Fruit fly (Drosophila melanogaster) whole organism, embryonic: Measurements from ENCODE around the gene Dad1.

Source experiments
- B-H1 ChIP-seq: fragments of 200-800 bp; sonication (Bioruptor generic); IDR thresholded peaks from 3 replicates; pipeline ENCODE4 v1.3.6; 2022; ENCODE audit warnings: missing biosample characterization, missing genetic modification characterization
- Blimp-1 ChIP-seq: fragments of 200-800 bp; sonication (Bioruptor generic); optimal IDR thresholded peaks from 3 replicates; lab custom pipeline; 2018; ENCODE audit warnings: missing biosample characterization, missing genetic modification characterization, mild to moderate bottlenecking, moderate library complexity, missing genetic modification reagents
- CG13894 ChIP-seq: fragments of 200-800 bp; sonication (Bioruptor generic); optimal IDR thresholded peaks from 3 replicates; lab custom pipeline; 2018; ENCODE audit warnings: missing biosample characterization, mild to moderate bottlenecking, missing genetic modification characterization, moderate library complexity
- CG14014 ChIP-seq: fragments of 200-800 bp; sonication (Bioruptor generic); IDR thresholded peaks from 2 replicates; pipeline ENCODE4 v1.3.6; 2022; ENCODE audit warnings: missing biosample characterization, missing genetic modification characterization
- CG15696 ChIP-seq: fragments of 200-800 bp; sonication (Bioruptor generic); optimal IDR thresholded peaks from 2 replicates; lab custom pipeline; 2019; ENCODE audit warnings: missing biosample characterization, mild to moderate bottlenecking, missing genetic modification characterization, moderate library complexity
- CG16815 ChIP-seq: fragments of 200-800 bp; sonication (Bioruptor generic); optimal IDR thresholded peaks from 3 replicates; lab custom pipeline; 2017; ENCODE audit warnings: missing biosample characterization, mild to moderate bottlenecking, missing genetic modification characterization
- CG17186 ChIP-seq: fragments of 200-800 bp; sonication (Bioruptor generic); optimal IDR thresholded peaks from 3 replicates; lab custom pipeline; 2017; ENCODE audit warnings: missing biosample characterization, missing genetic modification reagents, missing genetic modification characterization
- CG17328 ChIP-seq: fragments of 200-800 bp; sonication (Bioruptor generic); IDR thresholded peaks from 2 replicates; pipeline ENCODE4 v1.3.6; 2022; ENCODE audit warnings: missing biosample characterization, missing genetic modification characterization
- CG18619 ChIP-seq: fragments of 200-800 bp; sonication (Bioruptor generic); optimal IDR thresholded peaks from 3 replicates; lab custom pipeline; 2017; ENCODE audit warnings: missing biosample characterization, mild to moderate bottlenecking, missing genetic modification characterization
- CG31388 ChIP-seq: fragments of 200-800 bp; sonication (Bioruptor generic); optimal IDR thresholded peaks from 2 replicates; lab custom pipeline; 2016; ENCODE audit warnings: missing biosample characterization, missing genetic modification characterization
- CG31441 ChIP-seq: fragments of 200-800 bp; sonication (Bioruptor generic); IDR thresholded peaks from 2 replicates; pipeline ENCODE4 v1.3.6; 2022; ENCODE audit warnings: missing biosample characterization, missing genetic modification characterization
- CG32767 ChIP-seq: fragments of 200-800 bp; sonication (Bioruptor generic); IDR thresholded peaks from 2 replicates; pipeline ENCODE4 v1.3.6; 2022; ENCODE audit warnings: missing biosample characterization, missing genetic modification characterization
- CG3838 ChIP-seq: fragments of 200-800 bp; sonication (Bioruptor generic); optimal IDR thresholded peaks from 3 replicates; lab custom pipeline; 2016; ENCODE audit warnings: missing biosample characterization, missing genetic modification characterization
- CG42726 ChIP-seq: fragments of 200-800 bp; sonication (Bioruptor generic); IDR thresholded peaks from 2 replicates; pipeline ENCODE4 v1.3.6; 2022; ENCODE audit warnings: missing biosample characterization, missing genetic modification characterization; ENCODE audit not compliant: partially characterized antibody
- CG4424 ChIP-seq: fragments of 200-800 bp; sonication (Bioruptor generic); optimal IDR thresholded peaks from 3 replicates; lab custom pipeline; 2016; ENCODE audit warnings: missing biosample characterization, missing genetic modification characterization
- CG8944 ChIP-seq: fragments of 200-800 bp; sonication (Bioruptor generic); optimal IDR thresholded peaks from 3 replicates; lab custom pipeline; 2016; ENCODE audit warnings: missing biosample characterization, missing genetic modification characterization
- D19A ChIP-seq: fragments of 200-800 bp; optimal IDR thresholded peaks from 3 replicates; lab custom pipeline; 2019; ENCODE audit warnings: missing biosample characterization, mild to moderate bottlenecking, missing genetic modification characterization, moderate library complexity
- Fer3 ChIP-seq: fragments of 200-800 bp; sonication (Bioruptor generic); optimal IDR thresholded peaks from 2 replicates; lab custom pipeline; 2018; ENCODE audit warnings: missing biosample characterization, mild to moderate bottlenecking, missing genetic modification characterization, moderate library complexity
- HmgD ChIP-seq: fragments of 200-800 bp; sonication (Bioruptor generic); optimal IDR thresholded peaks from 3 replicates; lab custom pipeline; 2016; ENCODE audit warnings: missing biosample characterization, missing genetic modification characterization
- Hmx ChIP-seq: fragments of 200-800 bp; sonication (Bioruptor generic); optimal IDR thresholded peaks from 2 replicates; lab custom pipeline; 2016; ENCODE audit warnings: missing biosample characterization, missing genetic modification characterization
- Hr39 ChIP-seq: fragments of >200 bp; optimal IDR thresholded peaks from 2 replicates; lab custom pipeline; 2017
- Jarid2 ChIP-seq: fragments of 200-800 bp; sonication (Bioruptor generic); optimal IDR thresholded peaks from 3 replicates; lab custom pipeline; 2017; ENCODE audit warnings: mild to moderate bottlenecking, missing biosample characterization, missing genetic modification reagents, missing genetic modification characterization
- NK7.1 ChIP-seq: fragments of 200-800 bp; sonication (Bioruptor generic); optimal IDR thresholded peaks from 3 replicates; lab custom pipeline; 2016; ENCODE audit warnings: missing biosample characterization, missing genetic modification characterization
- Poxn ChIP-seq: fragments of 200-800 bp; sonication (Bioruptor generic); IDR thresholded peaks from 2 replicates; pipeline ENCODE4 v1.3.6; 2022; ENCODE audit warnings: missing biosample characterization, missing genetic modification characterization
- Xrp1 ChIP-seq: fragments of 200-800 bp; sonication (Bioruptor generic); IDR thresholded peaks from 2 replicates; pipeline ENCODE4 v1.3.6; 2022; ENCODE audit warnings: missing biosample characterization, missing genetic modification characterization
- az2 ChIP-seq: fragments of 200-800 bp; sonication (Bioruptor generic); optimal IDR thresholded peaks from 3 replicates; lab custom pipeline; 2016; ENCODE audit warnings: missing biosample characterization, missing genetic modification characterization
- bowl ChIP-seq: fragments of 200-800 bp; sonication (Bioruptor generic); IDR thresholded peaks from 2 replicates; pipeline ENCODE4 v1.3.6; 2022; ENCODE audit warnings: missing biosample characterization, missing genetic modification characterization
- crp ChIP-seq, 2 experiments: fragments of 200-800 bp; sonication (Bioruptor generic); optimal IDR thresholded peaks; 2 replicates in 1 of 2; 3 replicates in 1 of 2; lab custom pipeline; 2017; ENCODE audit warnings: missing biosample characterization in 2 of 2, missing genetic modification characterization in 2 of 2, mild to moderate bottlenecking in 1 of 2, moderate library complexity in 1 of 2
- cwo ChIP-seq: fragments of 200-800 bp; sonication (Bioruptor generic); optimal IDR thresholded peaks from 3 replicates; lab custom pipeline; 2017; ENCODE audit warnings: missing biosample characterization, missing genetic modification characterization, mild to moderate bottlenecking, moderate library complexity, missing genetic modification reagents
- dimm ChIP-seq: fragments of 200-800 bp; sonication (Bioruptor generic); IDR thresholded peaks from 2 replicates; pipeline ENCODE4 v1.3.6; 2022; ENCODE audit warnings: missing biosample characterization, missing genetic modification characterization
- disco-r ChIP-seq: fragments of 200-800 bp; sonication (Bioruptor generic); optimal IDR thresholded peaks from 2 replicates; lab custom pipeline; 2016; ENCODE audit warnings: missing biosample characterization, missing genetic modification characterization
- dmrt11E ChIP-seq: fragments of 200-800 bp; sonication (Bioruptor generic); optimal IDR thresholded peaks from 3 replicates; lab custom pipeline; 2018; ENCODE audit warnings: missing biosample characterization, mild to moderate bottlenecking, missing genetic modification characterization, moderate library complexity
- dmrt99B ChIP-seq: fragments of 200-800 bp; sonication (Bioruptor generic); optimal IDR thresholded peaks from 2 replicates; lab custom pipeline; 2018; ENCODE audit warnings: missing biosample characterization, mild to moderate bottlenecking, missing genetic modification characterization, moderate library complexity
- gt ChIP-seq: fragments of 200-800 bp; sonication (Bioruptor generic); IDR thresholded peaks from 2 replicates; pipeline ENCODE4 v1.3.6; 2022; ENCODE audit warnings: missing biosample characterization, missing genetic modification characterization
- ham ChIP-seq: fragments of 200-800 bp; sonication (Bioruptor generic); IDR thresholded peaks from 2 replicates; pipeline ENCODE4 v1.3.6; 2022; ENCODE audit warnings: missing biosample characterization, missing genetic modification characterization
- her ChIP-seq: fragments of 200-800 bp; sonication (Bioruptor generic); optimal IDR thresholded peaks from 2 replicates; lab custom pipeline; 2016; ENCODE audit warnings: missing biosample characterization, missing genetic modification characterization
- kah ChIP-seq: fragments of 200-800 bp; sonication (Bioruptor generic); optimal IDR thresholded peaks from 2 replicates; lab custom pipeline; 2018; ENCODE audit warnings: missing biosample characterization, mild to moderate bottlenecking, missing genetic modification characterization
- klu ChIP-seq: fragments of 200-800 bp; sonication (Bioruptor generic); IDR thresholded peaks from 2 replicates; pipeline ENCODE4 v1.3.6; 2022; ENCODE audit warnings: missing biosample characterization, missing genetic modification characterization
- mld ChIP-seq: fragments of 200-800 bp; sonication (Bioruptor generic); IDR thresholded peaks from 3 replicates; pipeline ENCODE4 v1.3.6; 2022; ENCODE audit warnings: missing biosample characterization, missing genetic modification characterization; ENCODE audit not compliant: partially characterized antibody
- nmo ChIP-seq: fragments of 200-800 bp; sonication (Bioruptor generic); optimal IDR thresholded peaks from 2 replicates; lab custom pipeline; 2018; ENCODE audit warnings: missing biosample characterization, mild to moderate bottlenecking, missing genetic modification characterization, moderate library complexity
- pan ChIP-seq, 4 experiments: fragments of >200 bp in 3 of 4; fragments of 200-800 bp in 1 of 4; sonication (Bioruptor generic) in 1 of 4; optimal IDR thresholded peaks in 3 of 4; IDR thresholded peaks in 1 of 4; 2 replicates each; pipeline versions ENCODE4 v1.3.6 to Lab custom; 2017 to 2022; ENCODE audit warnings: missing biosample characterization in 2 of 4, missing genetic modification characterization in 2 of 4, mixed read lengths in 1 of 4
- pb ChIP-seq: fragments of 200-800 bp; sonication (Bioruptor generic); optimal IDR thresholded peaks from 3 replicates; lab custom pipeline; 2016; ENCODE audit warnings: missing biosample characterization, missing genetic modification characterization
- pho ChIP-seq: fragments of 200-800 bp; sonication (Bioruptor generic); optimal IDR thresholded peaks from 2 replicates; lab custom pipeline; 2016; ENCODE audit warnings: missing biosample characterization, missing genetic modification characterization
- ranshi ChIP-seq: fragments of 200-800 bp; sonication (Bioruptor generic); IDR thresholded peaks from 2 replicates; pipeline ENCODE4 v1.3.6; 2022; ENCODE audit warnings: missing biosample characterization, missing genetic modification characterization
- row ChIP-seq: fragments of 200-800 bp; sonication (Bioruptor generic); IDR thresholded peaks from 3 replicates; pipeline ENCODE4 v1.3.6; 2022; ENCODE audit warnings: missing biosample characterization, missing genetic modification characterization
- slbo ChIP-seq: fragments of 200-800 bp; sonication (Bioruptor generic); IDR thresholded peaks from 2 replicates; pipeline ENCODE4 v1.3.6; 2022; ENCODE audit warnings: missing biosample characterization, missing genetic modification characterization
- sr ChIP-seq: fragments of 200-800 bp; sonication (Bioruptor generic); IDR thresholded peaks from 3 replicates; pipeline ENCODE4 v1.3.6; 2022; ENCODE audit warnings: missing biosample characterization, missing genetic modification characterization
- tgo ChIP-seq: fragments of 200-800 bp; sonication (Bioruptor generic); IDR thresholded peaks from 3 replicates; pipeline ENCODE4 v1.3.6; 2022; ENCODE audit warnings: missing biosample characterization, missing genetic modification characterization

The Dad1 gene

DNA sequence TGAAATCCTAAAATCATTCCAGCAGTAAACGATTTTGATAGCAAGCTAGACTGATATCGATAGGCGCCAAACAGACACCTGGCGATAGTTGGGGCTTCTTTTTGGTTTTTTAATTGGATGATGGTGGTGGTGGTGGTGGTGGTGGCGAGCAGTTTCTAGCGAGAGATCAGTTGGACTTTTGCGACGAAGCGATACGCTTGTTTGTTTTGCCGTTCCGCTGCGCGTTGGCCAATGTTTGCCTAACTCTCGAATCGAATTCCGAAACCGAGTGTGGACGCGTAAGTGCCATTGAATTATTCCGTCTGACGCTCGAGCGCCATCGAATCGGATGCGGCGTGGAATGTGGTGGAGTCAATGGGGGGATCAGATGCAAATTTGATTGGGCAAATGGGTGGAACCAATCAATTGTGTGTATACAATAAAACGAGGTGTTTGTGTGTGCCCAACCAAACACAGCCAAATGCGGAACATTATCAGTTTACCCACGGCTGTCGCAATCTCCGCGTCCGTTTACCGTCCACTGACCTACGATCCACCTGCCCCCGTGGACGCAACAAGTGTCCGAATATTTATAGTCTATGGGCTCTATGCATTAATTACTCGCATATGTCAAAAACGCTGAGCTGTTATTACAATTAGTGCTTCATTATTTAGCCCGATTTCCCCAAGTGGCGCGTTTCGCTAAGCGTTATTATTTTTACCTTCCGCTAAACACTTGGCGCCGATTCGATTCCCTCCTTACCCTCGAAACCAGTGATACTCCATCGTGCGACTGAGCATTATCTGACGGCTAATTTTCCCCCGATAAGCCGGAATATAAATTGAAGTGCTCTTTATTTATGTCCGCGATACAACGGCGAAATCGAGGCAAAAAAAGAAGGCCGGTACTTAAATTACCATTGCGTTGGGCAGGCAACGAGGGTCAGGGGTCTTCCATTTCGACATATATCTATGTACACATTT, 13.3 kb downstream of the Dad1 start, which contains the start of gene CG17292 (continued):
- no peak for TF ChIP-seq Poxn (GFP tag; lab: Robert Waterston, UW)
- peak; percentile 62 for TF ChIP-seq CG13894 (tag; lab: Kevin White, UChicago)
- TF ChIP-seq CG17186 (GFP tag; lab: Kevin White, UChicago) = peak; percentile 11
- TF ChIP-seq Xrp1 (GFP tag; lab: Robert Waterston, UW) = peak; percentile 63
- no peak for TF ChIP-seq nmo (GFP tag; lab: Kevin White, UChicago)
- no peak for TF ChIP-seq dimm (GFP tag; lab: Robert Waterston, UW)
- TF ChIP-seq CG4424 (GFP tag; lab: Kevin White, UChicago) = no peak
- peak; percentile 46; the same call in 2 of the 3 replicates for TF ChIP-seq tgo (GFP tag; lab: Robert Waterston, UW)
- TF ChIP-seq crp (GFP tag; optimal IDR thresholded peaks at IDR 0.05; lab: Kevin White, UChicago) = peak in 1 of 2 experiments; percentile 32
- TF ChIP-seq Jarid2 = peak; percentile 90
- TF ChIP-seq CG8944 = no peak
- peak; percentile 58; the same call in 1 of the 2 replicates for TF ChIP-seq ranshi (GFP tag; lab: Robert Waterston, UW)
- TF ChIP-seq az2 (GFP tag; lab: Kevin White, UChicago) = no peak
- TF ChIP-seq bowl (GFP tag; lab: Robert Waterston, UW) = peak; percentile 59; the same call in 1 of the 2 replicates
- no peak for TF ChIP-seq CG31388 (GFP tag; lab: Kevin White, UChicago)
- TF ChIP-seq slbo = peak; percentile 69
- no peak; the same call in 2 of the 3 replicates for TF ChIP-seq B-H1 (GFP tag; lab: Robert Waterston, UW)
- TF ChIP-seq kah (GFP tag; lab: Kevin White, UChicago) = peak; percentile 86
- TF ChIP-seq dmrt11E (tag; lab: Kevin White, UChicago) = no peak
- peak; percentile 19 for TF ChIP-seq her
- no peak for TF ChIP-seq CG15696 (tag; lab: Kevin White, UChicago)
- peak; percentile 30 for TF ChIP-seq Fer3 (tag; lab: Kevin White, UChicago)
- TF ChIP-seq CG32767 (GFP tag; lab: Robert Waterston, UW) = peak; percentile 33; the same call in 1 of the 2 replicates
- TF ChIP-seq cwo = peak; percentile 52
- TF ChIP-seq sr = peak; percentile 61; the same call in 2 of the 3 replicates
- no peak for TF ChIP-seq Hr39
- TF ChIP-seq CG18619 (GFP tag; lab: Kevin White, UChicago) = peak; percentile 61
- no peak for TF ChIP-seq disco-r (GFP tag; lab: Kevin White, UChicago)
- peak; percentile 50 for TF ChIP-seq CG17328 (GFP tag; lab: Robert Waterston, UW)
- TF ChIP-seq Hmx (GFP tag; lab: Kevin White, UChicago) = no peak
- no peak for TF ChIP-seq pb
- peak; percentile 37 for TF ChIP-seq pho
- TF ChIP-seq CG31441 = 0 out of 2 replicates have a peak, but pooled peaks have one; percentile 11
- peak; percentile 21 for TF ChIP-seq NK7.1 (GFP tag; lab: Kevin White, UChicago)
- peak; percentile 60 for TF ChIP-seq row (GFP tag; lab: Robert Waterston, UW)
- no peak for TF ChIP-seq CG3838 (GFP tag; lab: Kevin White, UChicago)
- TF ChIP-seq CG14014 (GFP tag; lab: Robert Waterston, UW) = peak; percentile 74; the same call in 1 of the 2 replicates
- peak; percentile 32 for TF ChIP-seq Blimp-1 (GFP tag; lab: Kevin White, UChicago)
- peak; percentile 74 for TF ChIP-seq CG42726 (GFP tag; lab: Robert Waterston, UW)
- no peak for TF ChIP-seq CG16815
- peak; percentile 40 for TF ChIP-seq dmrt99B
- TF ChIP-seq mld (GFP tag; lab: Robert Waterston, UW) = peak; percentile 79; the same call in 2 of the 3 replicates
- TF ChIP-seq ham (GFP tag; lab: Robert Waterston, UW) = 0 out of 2 replicates have a peak, but pooled peaks have one; percentile 9
- TF ChIP-seq gt (GFP tag; lab: Robert Waterston, UW) = no peak
- TF ChIP-seq D19A (tag; lab: Kevin White, UChicago) = peak; percentile 22
- no peak for TF ChIP-seq pan (optimal IDR thresholded peaks at IDR 0.05; lab: Kevin White, UChicago)
- peak in 1 of 2 experiments; percentile 72 for TF ChIP-seq pan (GFP tag; optimal IDR thresholded peaks at IDR 0.05 in 1 of 2, IDR thresholded peaks at IDR 0.05 in 1 of 2)
- TF ChIP-seq HmgD (GFP tag; lab: Kevin White, UChicago) = peak; percentile 16
- no peak for TF ChIP-seq klu (GFP tag; lab: Robert Waterston, UW)
